Fruit fly (Drosophila melanogaster) whole organism, prepupa: ENCODE measurements around the gene CG7772.

Source experiments
- CG10631 ChIP-seq: fragments of 200-800 bp; sonication (Bioruptor generic); optimal IDR thresholded peaks from 2 replicates; lab custom pipeline; 2016; ENCODE audit warnings: missing biosample characterization, missing genetic modification characterization
- CG10669 ChIP-seq: fragments of 200-800 bp; sonication (Bioruptor generic); optimal IDR thresholded peaks from 3 replicates; lab custom pipeline; 2018; ENCODE audit warnings: missing biosample characterization, mild to moderate bottlenecking, missing genetic modification characterization, moderate library complexity
- CG11294 ChIP-seq: fragments of 200-800 bp; sonication (Bioruptor generic); IDR thresholded peaks from 2 replicates; pipeline ENCODE4 v1.3.6; 2022; ENCODE audit warnings: missing biosample characterization, missing genetic modification characterization
- CG11762 ChIP-seq: fragments of 200-800 bp; sonication (Bioruptor generic); optimal IDR thresholded peaks from 3 replicates; lab custom pipeline; 2016; ENCODE audit warnings: missing biosample characterization, missing genetic modification characterization; ENCODE audit not compliant: insufficient read depth
- CG15336 ChIP-seq: fragments of 200-800 bp; sonication (Bioruptor generic); IDR thresholded peaks from 2 replicates; pipeline ENCODE4 v1.3.6; 2022; ENCODE audit warnings: missing biosample characterization, missing genetic modification characterization
- CG3032 ChIP-seq: fragments of 200-800 bp; optimal IDR thresholded peaks from 2 replicates; lab custom pipeline; 2019; ENCODE audit warnings: missing biosample characterization, mild to moderate bottlenecking, missing genetic modification characterization, moderate library complexity
- CG31627 ChIP-seq: fragments of 200-800 bp; sonication (Bioruptor generic); optimal IDR thresholded peaks from 3 replicates; lab custom pipeline; 2016; ENCODE audit warnings: missing biosample characterization, missing genetic modification characterization
- CG34406 ChIP-seq: fragments of 200-800 bp; sonication (Bioruptor generic); optimal IDR thresholded peaks from 3 replicates; lab custom pipeline; 2016; ENCODE audit warnings: missing biosample characterization, missing genetic modification characterization
- CG3919 ChIP-seq: fragments of 200-800 bp; sonication (Bioruptor generic); optimal IDR thresholded peaks from 3 replicates; lab custom pipeline; 2016; ENCODE audit warnings: missing biosample characterization, missing genetic modification characterization
- CG4318 ChIP-seq: fragments of 200-800 bp; sonication (Bioruptor generic); optimal IDR thresholded peaks from 3 replicates; lab custom pipeline; 2017; ENCODE audit warnings: missing biosample characterization, mild to moderate bottlenecking, missing genetic modification characterization
- CG6163 ChIP-seq: fragments of 200-800 bp; sonication (Bioruptor generic); IDR thresholded peaks from 3 replicates; pipeline ENCODE4 v1.3.6; 2022; ENCODE audit warnings: missing biosample characterization, missing genetic modification characterization
- CG6808 ChIP-seq: fragments of 200-800 bp; sonication (Bioruptor generic); optimal IDR thresholded peaks from 3 replicates; lab custom pipeline; 2017; ENCODE audit warnings: missing biosample characterization, missing genetic modification characterization, mild to moderate bottlenecking, moderate library complexity, missing genetic modification reagents
- CG6854 ChIP-seq: fragments of 200-800 bp; sonication (Bioruptor generic); optimal IDR thresholded peaks from 2 replicates; lab custom pipeline; 2017; ENCODE audit warnings: missing biosample characterization, mild to moderate bottlenecking, missing genetic modification characterization
- CG7368 ChIP-seq: fragments of 200-800 bp; sonication (Bioruptor generic); optimal IDR thresholded peaks from 3 replicates; lab custom pipeline; 2016; ENCODE audit warnings: missing biosample characterization, missing genetic modification characterization
- CG8119 ChIP-seq: fragments of 200-800 bp; sonication (Bioruptor generic); IDR thresholded peaks from 3 replicates; pipeline ENCODE4 v1.3.6; 2022; ENCODE audit warnings: missing biosample characterization, missing genetic modification characterization
- CG8319 ChIP-seq: fragments of 200-800 bp; sonication (Bioruptor generic); optimal IDR thresholded peaks from 3 replicates; lab custom pipeline; 2016; ENCODE audit warnings: missing biosample characterization, missing genetic modification characterization
- CG9139 ChIP-seq: fragments of 200-800 bp; sonication (Bioruptor generic); optimal IDR thresholded peaks from 3 replicates; lab custom pipeline; 2017; ENCODE audit warnings: missing biosample characterization, mild to moderate bottlenecking, missing genetic modification characterization
- Eip75B ChIP-seq: fragments of 200-800 bp; sonication (Bioruptor generic); optimal IDR thresholded peaks from 3 replicates; lab custom pipeline; 2016; ENCODE audit warnings: missing biosample characterization, missing genetic modification characterization
- Eip93F ChIP-seq: fragments of 200-800 bp; sonication (Bioruptor generic); optimal IDR thresholded peaks from 2 replicates; lab custom pipeline; 2016; ENCODE audit warnings: missing biosample characterization, mild to moderate bottlenecking, missing genetic modification characterization
- Ets21C ChIP-seq: fragments of 200-800 bp; sonication (Bioruptor generic); optimal IDR thresholded peaks from 3 replicates; lab custom pipeline; 2016; ENCODE audit warnings: missing biosample characterization, missing genetic modification characterization
- Ets96B ChIP-seq: fragments of 200-800 bp; optimal IDR thresholded peaks from 2 replicates; lab custom pipeline; 2019; ENCODE audit warnings: missing biosample characterization, mild to moderate bottlenecking, missing genetic modification characterization, moderate library complexity
- Hr38 ChIP-seq: sonication (Bioruptor generic); optimal IDR thresholded peaks from 2 replicates; lab custom pipeline; 2016; ENCODE audit warnings: missing biosample characterization, missing genetic modification characterization
- Lpt ChIP-seq: fragments of 200-800 bp; sonication (Bioruptor generic); optimal IDR thresholded peaks from 3 replicates; lab custom pipeline; 2016; ENCODE audit warnings: missing biosample characterization, missing genetic modification characterization
- Met ChIP-seq: fragments of 200-800 bp; sonication (Bioruptor generic); optimal IDR thresholded peaks from 3 replicates; lab custom pipeline; 2016; ENCODE audit warnings: missing biosample characterization, missing genetic modification characterization
- OdsH ChIP-seq: fragments of 200-800 bp; sonication (Bioruptor generic); optimal IDR thresholded peaks from 3 replicates; lab custom pipeline; 2016; ENCODE audit warnings: missing biosample characterization, missing genetic modification characterization
- Smox ChIP-seq: fragments of 200-800 bp; sonication (Bioruptor generic); optimal IDR thresholded peaks from 3 replicates; lab custom pipeline; 2016; ENCODE audit warnings: missing biosample characterization, missing genetic modification characterization
- Sox102F ChIP-seq: fragments of 200-800 bp; sonication (Bioruptor generic); optimal IDR thresholded peaks from 2 replicates; lab custom pipeline; 2016; ENCODE audit warnings: missing biosample characterization, mild to moderate bottlenecking, missing genetic modification characterization
- Sox15 ChIP-seq: fragments of 200-800 bp; sonication (Bioruptor generic); optimal IDR thresholded peaks from 3 replicates; lab custom pipeline; 2016; ENCODE audit warnings: missing biosample characterization, missing genetic modification characterization
- acj6 ChIP-seq: fragments of 200-800 bp; sonication (Bioruptor generic); optimal IDR thresholded peaks from 3 replicates; lab custom pipeline; 2016; ENCODE audit warnings: missing biosample characterization, missing genetic modification characterization
- cyc ChIP-seq: fragments of 200-800 bp; sonication (Bioruptor generic); optimal IDR thresholded peaks from 3 replicates; lab custom pipeline; 2016; ENCODE audit warnings: missing biosample characterization, missing genetic modification characterization
- dac ChIP-seq: fragments of 200-800 bp; sonication (Bioruptor generic); optimal IDR thresholded peaks from 2 replicates; lab custom pipeline; 2017; ENCODE audit warnings: missing biosample characterization, mild to moderate bottlenecking, missing genetic modification characterization
- dsx ChIP-seq: fragments of 200-800 bp; optimal IDR thresholded peaks from 3 replicates; lab custom pipeline; 2019; ENCODE audit warnings: missing biosample characterization, mild to moderate bottlenecking, missing genetic modification characterization, moderate library complexity; ENCODE audit not compliant: poor library complexity, severe bottlenecking
- eg ChIP-seq: fragments of 200-800 bp; sonication (Bioruptor generic); IDR thresholded peaks from 3 replicates; pipeline ENCODE4 v1.3.6; 2022; ENCODE audit warnings: missing biosample characterization, missing genetic modification characterization
- esn ChIP-seq: fragments of 200-800 bp; sonication (Bioruptor generic); optimal IDR thresholded peaks from 2 replicates; lab custom pipeline; 2016; ENCODE audit warnings: missing biosample characterization, mild to moderate bottlenecking, missing genetic modification characterization, moderate library complexity
- fd59A ChIP-seq: fragments of 200-800 bp; sonication (Bioruptor generic); optimal IDR thresholded peaks from 2 replicates; lab custom pipeline; 2017; ENCODE audit warnings: missing biosample characterization, mild to moderate bottlenecking, missing genetic modification characterization, missing genetic modification reagents
- fd85E ChIP-seq: fragments of 200-800 bp; sonication (Bioruptor generic); optimal IDR thresholded peaks from 3 replicates; lab custom pipeline; 2016; ENCODE audit warnings: missing biosample characterization, missing genetic modification characterization
- fkh ChIP-seq: fragments of 200-800 bp; sonication (Bioruptor generic); optimal IDR thresholded peaks from 3 replicates; lab custom pipeline; 2017; ENCODE audit warnings: missing biosample characterization, mild to moderate bottlenecking, missing genetic modification characterization, moderate library complexity
- lz ChIP-seq: fragments of 200-800 bp; sonication (Bioruptor generic); optimal IDR thresholded peaks from 3 replicates; lab custom pipeline; 2016; ENCODE audit warnings: missing biosample characterization, missing genetic modification characterization
- pdm3 ChIP-seq: fragments of 200-800 bp; sonication (Bioruptor generic); optimal IDR thresholded peaks from 3 replicates; lab custom pipeline; 2016; ENCODE audit warnings: missing biosample characterization, missing genetic modification characterization
- salr ChIP-seq, 2 experiments: fragments of 200-800 bp; sonication (Bioruptor generic); optimal IDR thresholded peaks; 3 replicates each; lab custom pipeline; 2016 to 2018; ENCODE audit warnings: missing biosample characterization in 2 of 2, missing genetic modification characterization in 2 of 2, mild to moderate bottlenecking in 1 of 2
- spab ChIP-seq: fragments of 200-800 bp; sonication (Bioruptor generic); optimal IDR thresholded peaks from 2 replicates; lab custom pipeline; 2017; ENCODE audit warnings: missing biosample characterization, mild to moderate bottlenecking, missing genetic modification characterization, missing genetic modification reagents
- ss ChIP-seq, 2 experiments: fragments of 200-800 bp; sonication (Bioruptor generic); optimal IDR thresholded peaks; 2 replicates in 1 of 2; 3 replicates in 1 of 2; lab custom pipeline; 2017 to 2018; ENCODE audit warnings: mild to moderate bottlenecking in 2 of 2, missing biosample characterization in 2 of 2, missing genetic modification characterization in 2 of 2, moderate library complexity in 1 of 2
- svp ChIP-seq: fragments of 200-800 bp; sonication (Bioruptor generic); peaks from one replicate; lab custom pipeline; 2016; ENCODE audit warnings: missing biosample characterization, missing genetic modification characterization
- topi ChIP-seq: fragments of 200-800 bp; sonication (Bioruptor generic); optimal IDR thresholded peaks from 3 replicates; lab custom pipeline; 2016; ENCODE audit warnings: missing biosample characterization, missing genetic modification characterization
- vri ChIP-seq: fragments of 200-800 bp; sonication (Bioruptor generic); optimal IDR thresholded peaks from 3 replicates; lab custom pipeline; 2016; ENCODE audit warnings: missing biosample characterization, mild to moderate bottlenecking, missing genetic modification characterization

The CG7772 gene

DNA sequence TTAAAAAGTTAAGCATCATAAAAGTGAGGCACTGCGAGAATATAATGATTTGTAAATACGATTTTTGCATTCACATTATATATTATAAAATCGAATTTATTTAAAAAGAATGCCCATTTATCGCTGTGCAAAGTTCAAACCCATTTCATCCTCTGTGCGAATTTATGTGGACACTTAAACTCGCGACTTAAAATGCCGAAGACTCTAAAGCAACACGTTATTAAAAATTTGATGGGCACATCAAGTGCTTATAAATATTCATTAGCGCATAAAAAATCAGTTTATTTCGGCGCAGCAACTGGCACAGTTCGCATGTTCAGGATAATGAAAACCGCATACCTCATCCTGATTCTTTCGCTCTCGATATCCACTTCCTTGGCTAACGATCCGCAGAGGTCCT, 19.2 kb downstream of the CG7772 start, which contains the start of gene CG6788:
Gene CG6788, plus strand, starts transcription at position 301 of the 400 bp plus-strand sequence.
- no peak for TF ChIP-seq CG10631
- no peak for TF ChIP-seq Hr38
- no peak for TF ChIP-seq Sox102F
- TF ChIP-seq salr (GFP tag; optimal IDR thresholded peaks at IDR 0.05; lab: Kevin White, UChicago): no peak
- no peak for TF ChIP-seq CG15336

DNA sequence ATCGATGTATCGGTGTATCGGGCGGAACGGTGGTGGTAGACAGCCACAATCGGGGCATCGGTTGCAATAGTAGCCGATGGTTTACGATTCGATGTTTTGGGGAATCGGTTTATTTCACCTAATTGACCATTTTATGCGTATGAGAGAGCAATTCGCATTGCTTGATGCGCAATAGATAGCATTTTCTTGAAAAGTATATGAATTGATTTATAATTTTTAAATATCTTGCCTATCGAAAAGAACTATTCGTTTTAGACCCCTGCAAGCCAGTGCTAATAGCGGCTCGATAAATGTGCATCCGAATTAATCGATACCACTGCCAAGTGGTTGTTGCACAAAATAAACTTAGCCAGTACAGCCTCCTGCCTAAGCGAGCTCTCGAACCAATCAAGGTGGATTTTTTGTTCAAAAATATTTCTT, 19.8 kb downstream of the CG7772 start, which contains the start of gene mnb:
Gene mnb, minus strand, starts transcription at position 15 of the 420 bp plus-strand sequence.
- TF ChIP-seq CG9139 (GFP tag; lab: Kevin White, UChicago) (no peak), lz (GFP tag; lab: Kevin White, UChicago) (no peak), svp (GFP tag; lab: Kevin White, UChicago) (peak; percentile 73), CG31627 (peak; percentile 7), spab (GFP tag; lab: Kevin White, UChicago) (no peak), fd59A (no peak), CG4318 (GFP tag; lab: Kevin White, UChicago) (no peak), Eip93F (no peak), topi (GFP tag; lab: Kevin White, UChicago) (no peak), acj6 (GFP tag; lab: Kevin White, UChicago) (peak; percentile 4), OdsH (GFP tag; lab: Kevin White, UChicago) (no peak), CG3032 (tag; lab: Kevin White, UChicago) (no peak), esn (GFP tag; lab: Kevin White, UChicago) (peak; percentile 32), CG8119 (GFP tag; lab: Robert Waterston, UW) (no peak), Ets21C (no peak), Met (GFP tag; lab: Kevin White, UChicago) (no peak)

DNA sequence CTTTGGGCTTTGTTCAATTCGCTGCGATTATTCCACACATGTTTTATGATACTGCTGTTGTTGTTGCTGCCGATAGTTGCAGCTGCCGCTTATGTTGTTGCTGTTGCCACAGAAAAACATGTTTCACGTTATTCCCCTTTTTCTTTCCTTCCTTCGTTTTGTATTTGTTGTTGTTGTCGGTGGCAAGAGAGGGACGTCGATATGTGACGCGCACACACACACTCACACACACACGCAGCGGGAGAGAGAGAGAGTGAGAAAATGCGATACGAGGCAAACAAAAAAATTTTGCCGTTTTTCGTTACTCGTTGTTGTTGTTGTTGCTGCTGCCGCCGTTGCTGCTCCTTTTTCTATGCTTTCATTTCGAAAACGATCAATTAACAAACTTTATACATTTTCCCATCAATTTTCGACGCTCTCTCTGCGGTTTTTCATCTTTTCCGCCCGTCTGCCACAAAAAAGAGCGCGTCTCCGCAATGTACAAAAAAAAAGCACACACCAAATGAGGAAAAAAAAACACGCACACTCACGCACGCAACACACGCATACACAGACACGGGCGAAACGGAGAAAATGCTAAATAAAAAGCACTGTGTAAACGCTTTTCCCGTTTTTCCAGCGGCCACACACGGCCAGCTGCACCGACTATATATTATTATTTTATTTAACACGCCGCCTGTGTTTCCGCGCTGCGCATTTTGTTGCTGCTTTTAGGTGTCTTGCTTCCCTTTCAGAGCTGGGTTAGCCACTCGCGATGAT, 20.4 kb downstream of the CG7772 start:
- TF ChIP-seq CG8319 (GFP tag; lab: Kevin White, UChicago) (no peak), fkh (GFP tag; lab: Kevin White, UChicago) (no peak), dsx (GFP tag; lab: Kevin White, UChicago) (peak; percentile 64), Eip75B (GFP tag; lab: Kevin White, UChicago) (peak; percentile 41), ss (GFP tag; optimal IDR thresholded peaks at IDR 0.05; lab: Kevin White, UChicago) (peak; percentile 92 to 93), fd59A (peak; percentile 44), esn (GFP tag; lab: Kevin White, UChicago) (no peak), CG6808 (GFP tag; lab: Kevin White, UChicago) (peak; percentile 89), spab (GFP tag; lab: Kevin White, UChicago) (peak; percentile 75), CG3919 (GFP tag; lab: Kevin White, UChicago) (peak; percentile 15), pdm3 (GFP tag; lab: Kevin White, UChicago) (peak; percentile 17), Met (GFP tag; lab: Kevin White, UChicago) (peak; percentile 36), OdsH (GFP tag; lab: Kevin White, UChicago) (no peak), CG8119 (GFP tag; lab: Robert Waterston, UW) (peak; percentile 87), CG6163 (GFP tag; lab: Robert Waterston, UW) (peak; percentile 66), CG7368 (GFP tag; lab: Kevin White, UChicago) (peak; percentile 12), svp (GFP tag; lab: Kevin White, UChicago) (no peak), cyc (no peak), fd85E (GFP tag; lab: Kevin White, UChicago) (no peak), Eip93F (peak; percentile 16), Ets96B (peak; percentile 72), CG10631 (peak; percentile 16), Lpt (peak; percentile 73), vri (GFP tag; lab: Kevin White, UChicago) (peak; percentile 20), CG11762 (GFP tag; lab: Kevin White, UChicago) (no peak), CG11294 (GFP tag; lab: Robert Waterston, UW) (no peak), CG31627 (no peak), CG34406 (GFP tag; lab: Kevin White, UChicago) (peak; percentile 18), dac (GFP tag; lab: Kevin White, UChicago) (peak; percentile 56), Sox102F (peak; percentile 35), eg (GFP tag; lab: Robert Waterston, UW) (peak; percentile 53), CG10669 (GFP tag; lab: Kevin White, UChicago) (peak; percentile 48), Sox15 (no peak), Ets21C (no peak), Smox (no peak), CG15336 (peak; percentile 65), CG6854 (GFP tag; lab: Kevin White, UChicago) (peak; percentile 68)
